Fruit fly (Drosophila melanogaster) whole organism, embryonic: ENCODE data around the gene mus101.

ENCODE experiments used
- Antp ChIP-seq: fragments of 200-800 bp; sonication (Bioruptor generic); optimal IDR thresholded peaks from 3 replicates; lab custom pipeline; 2016; ENCODE audit warnings: missing biosample characterization, missing genetic modification characterization
- B-H2 ChIP-seq: fragments of 200-800 bp; sonication (Bioruptor generic); optimal IDR thresholded peaks from 2 replicates; lab custom pipeline; 2018; ENCODE audit warnings: missing biosample characterization, mild to moderate bottlenecking, missing genetic modification characterization
- C15 ChIP-seq: fragments of 200-800 bp; sonication (Bioruptor generic); IDR thresholded peaks from 3 replicates; pipeline ENCODE4 v1.3.6; 2022; ENCODE audit warnings: missing biosample characterization, missing genetic modification characterization
- CG10147 ChIP-seq: fragments of 200-800 bp; sonication (Bioruptor generic); optimal IDR thresholded peaks from 2 replicates; lab custom pipeline; 2019; ENCODE audit warnings: missing biosample characterization, mild to moderate bottlenecking, missing genetic modification characterization, moderate library complexity
- CG10366 ChIP-seq: fragments of 200-800 bp; sonication (Bioruptor generic); IDR thresholded peaks from 2 replicates; pipeline ENCODE4 v1.3.6; 2022; ENCODE audit warnings: missing biosample characterization, missing genetic modification characterization
- CG10462 ChIP-seq: fragments of 200-800 bp; sonication (Bioruptor generic); optimal IDR thresholded peaks from 2 replicates; lab custom pipeline; 2016; ENCODE audit warnings: missing biosample characterization, missing genetic modification characterization
- CG11504 ChIP-seq: fragments of 200-800 bp; sonication (Bioruptor generic); optimal IDR thresholded peaks from 3 replicates; lab custom pipeline; 2019; ENCODE audit warnings: missing biosample characterization, mild to moderate bottlenecking, missing genetic modification characterization, moderate library complexity
- CG1529 ChIP-seq: fragments of 200-800 bp; sonication (Bioruptor generic); optimal IDR thresholded peaks from 3 replicates; lab custom pipeline; 2018; ENCODE audit warnings: missing biosample characterization, missing genetic modification characterization
- CG18011 ChIP-seq: fragments of 200-800 bp; sonication (Bioruptor generic); optimal IDR thresholded peaks from 2 replicates; lab custom pipeline; 2017; ENCODE audit warnings: missing biosample characterization, missing genetic modification characterization, mild to moderate bottlenecking, moderate library complexity, missing genotype
- CG32532 ChIP-seq: fragments of 200-800 bp; sonication (Bioruptor generic); IDR thresholded peaks from 2 replicates; pipeline ENCODE4 v1.3.6; 2022; ENCODE audit warnings: missing biosample characterization, missing genetic modification characterization
- CG3726 ChIP-seq: fragments of 200-800 bp; sonication (Bioruptor generic); IDR thresholded peaks from 3 replicates; pipeline ENCODE4, ENCODE4 v1.3.6; 2022; ENCODE audit warnings: missing biosample characterization, missing genetic modification characterization
- CG4424 ChIP-seq: fragments of 200-800 bp; sonication (Bioruptor generic); optimal IDR thresholded peaks from 3 replicates; lab custom pipeline; 2016; ENCODE audit warnings: missing biosample characterization, missing genetic modification characterization
- CG7271 ChIP-seq: fragments of 200-800 bp; sonication (Bioruptor generic); optimal IDR thresholded peaks from 2 replicates; lab custom pipeline; 2018; ENCODE audit warnings: missing biosample characterization, mild to moderate bottlenecking, missing genetic modification characterization, moderate library complexity
- CG8290 ChIP-seq, 3 experiments: fragments of 200-800 bp; sonication (Bioruptor generic); optimal IDR thresholded peaks; 2 replicates each; lab custom pipeline; 2016 to 2019; ENCODE audit warnings: missing biosample characterization in 3 of 3, missing genetic modification characterization in 3 of 3, mild to moderate bottlenecking in 2 of 3, moderate library complexity in 1 of 3
- CG8478 ChIP-seq: fragments of >200 bp; optimal IDR thresholded peaks from 2 replicates; lab custom pipeline; 2018
- CG8944 ChIP-seq: fragments of 200-800 bp; sonication (Bioruptor generic); optimal IDR thresholded peaks from 3 replicates; lab custom pipeline; 2016; ENCODE audit warnings: missing biosample characterization, missing genetic modification characterization
- CG9437 ChIP-seq: fragments of 200-800 bp; sonication (Bioruptor generic); optimal IDR thresholded peaks from 2 replicates; lab custom pipeline; 2018; ENCODE audit warnings: missing biosample characterization, mild to moderate bottlenecking, missing genetic modification characterization
- CTCF ChIP-seq: fragments of 200-800 bp; sonication (Bioruptor generic); optimal IDR thresholded peaks from 2 replicates; lab custom pipeline; 2017; ENCODE audit warnings: missing biosample characterization, mild to moderate bottlenecking, missing genetic modification characterization, moderate library complexity
- Dek ChIP-seq: fragments of 200-800 bp; sonication (Bioruptor generic); optimal IDR thresholded peaks from 3 replicates; lab custom pipeline; 2019; ENCODE audit warnings: missing biosample characterization, mild to moderate bottlenecking, missing genetic modification characterization, moderate library complexity
- Dip2 ChIP-seq: fragments of 200-800 bp; sonication (Bioruptor generic); IDR thresholded peaks from 2 replicates; pipeline ENCODE4 v1.3.6; 2022; ENCODE audit warnings: missing biosample characterization, missing genetic modification characterization
- Dref ChIP-seq: fragments of 200-800 bp; sonication (Bioruptor generic); IDR thresholded peaks from 2 replicates; pipeline ENCODE4 v1.3.6; 2022; ENCODE audit warnings: missing biosample characterization, missing genetic modification characterization
- ERR ChIP-seq: fragments of 200-800 bp; sonication (Bioruptor generic); optimal IDR thresholded peaks from 2 replicates; lab custom pipeline; 2016; ENCODE audit warnings: missing biosample characterization, missing genetic modification characterization
- Elba2 ChIP-seq: fragments of 200-800 bp; sonication (Bioruptor generic); optimal IDR thresholded peaks from 3 replicates; lab custom pipeline; 2016; ENCODE audit warnings: missing biosample characterization, missing genetic modification characterization
- Gug ChIP-seq: fragments of 200-800 bp; sonication (Bioruptor generic); IDR thresholded peaks from 4 replicates; pipeline ENCODE4 v1.3.6; 2022; ENCODE audit warnings: missing biosample characterization, missing genetic modification characterization
- Hr78 ChIP-seq, 2 experiments: fragments of 200-800 bp in 1 of 2; fragments of >200 bp in 1 of 2; sonication (Bioruptor generic) in 1 of 2; optimal IDR thresholded peaks; 2 replicates each; lab custom pipeline; 2017 to 2019; ENCODE audit warnings: missing biosample characterization in 2 of 2, missing genetic modification characterization in 2 of 2, mild to moderate bottlenecking in 1 of 2, moderate library complexity in 1 of 2
- Mes4 ChIP-seq: fragments of 200-800 bp; sonication (Bioruptor generic); optimal IDR thresholded peaks from 2 replicates; lab custom pipeline; 2016; ENCODE audit warnings: missing biosample characterization, missing genetic modification characterization
- Neu2 ChIP-seq: fragments of 200-800 bp; sonication (Bioruptor generic); optimal IDR thresholded peaks from 3 replicates; lab custom pipeline; 2016; ENCODE audit warnings: missing biosample characterization, missing genetic modification characterization, borderline replicate concordance
- NfI ChIP-seq: fragments of 200-800 bp; sonication (Bioruptor generic); optimal IDR thresholded peaks from 3 replicates; lab custom pipeline; 2018; ENCODE audit warnings: missing biosample characterization, mild to moderate bottlenecking, missing genetic modification characterization, moderate library complexity
- Rfx ChIP-seq: fragments of 200-800 bp; sonication (Bioruptor generic); IDR thresholded peaks from 2 replicates; pipeline ENCODE4 v1.3.6; 2022; ENCODE audit warnings: missing biosample characterization, missing genetic modification characterization
- Six4 ChIP-seq: fragments of 200-800 bp; sonication (Bioruptor generic); optimal IDR thresholded peaks from 2 replicates; lab custom pipeline; 2016; ENCODE audit warnings: missing biosample characterization, missing genetic modification characterization
- Stat92E ChIP-seq, 3 experiments: fragments of >200 bp in 2 of 3; fragments of 200-800 bp in 1 of 3; sonication (Bioruptor generic) in 1 of 3; optimal IDR thresholded peaks; 2 replicates each; lab custom pipeline; 2017 to 2019; ENCODE audit warnings: missing biosample characterization in 3 of 3, missing genetic modification characterization in 3 of 3, mild to moderate bottlenecking in 1 of 3, moderate library complexity in 1 of 3
- Usf ChIP-seq: fragments of 200-800 bp; sonication (Bioruptor generic); optimal IDR thresholded peaks from 2 replicates; lab custom pipeline; 2017; ENCODE audit warnings: missing genotype, missing biosample characterization, missing genetic modification characterization
- ash1 ChIP-seq: fragments of 200-800 bp; sonication (Bioruptor generic); optimal IDR thresholded peaks from 2 replicates; lab custom pipeline; 2018; ENCODE audit warnings: missing biosample characterization, mild to moderate bottlenecking, missing genetic modification characterization
- caup ChIP-seq: fragments of 200-800 bp; sonication (Bioruptor generic); optimal IDR thresholded peaks from 3 replicates; lab custom pipeline; 2017; ENCODE audit warnings: missing biosample characterization, mild to moderate bottlenecking, missing genetic modification characterization, moderate library complexity; ENCODE audit not compliant: severe bottlenecking
- chm ChIP-seq: fragments of 200-800 bp; sonication (Bioruptor generic); IDR thresholded peaks from 2 replicates; pipeline ENCODE4 v1.3.6; 2022; ENCODE audit warnings: missing biosample characterization, missing genetic modification characterization
- emc ChIP-seq: fragments of 200-800 bp; sonication (Bioruptor generic); optimal IDR thresholded peaks from 2 replicates; lab custom pipeline; 2016; ENCODE audit warnings: missing biosample characterization, missing genetic modification characterization
- eyg ChIP-seq: fragments of 200-800 bp; sonication (Bioruptor generic); optimal IDR thresholded peaks from 3 replicates; lab custom pipeline; 2016; ENCODE audit warnings: missing biosample characterization, missing genetic modification characterization
- fd64A ChIP-seq: fragments of 200-800 bp; sonication (Bioruptor generic); optimal IDR thresholded peaks from 3 replicates; lab custom pipeline; 2018; ENCODE audit warnings: missing biosample characterization, mild to moderate bottlenecking, missing genetic modification characterization
- jumu ChIP-seq: fragments of 200-800 bp; sonication (Bioruptor generic); optimal IDR thresholded peaks from 3 replicates; lab custom pipeline; 2016; ENCODE audit warnings: missing biosample characterization, missing genetic modification characterization
- kah ChIP-seq: fragments of 200-800 bp; sonication (Bioruptor generic); optimal IDR thresholded peaks from 2 replicates; lab custom pipeline; 2018; ENCODE audit warnings: missing biosample characterization, mild to moderate bottlenecking, missing genetic modification characterization
- lilli ChIP-seq: fragments of 200-800 bp; sonication (Bioruptor generic); optimal IDR thresholded peaks from 3 replicates; lab custom pipeline; 2016; ENCODE audit warnings: missing biosample characterization, missing genetic modification characterization
- pb ChIP-seq: fragments of 200-800 bp; sonication (Bioruptor generic); optimal IDR thresholded peaks from 3 replicates; lab custom pipeline; 2016; ENCODE audit warnings: missing biosample characterization, missing genetic modification characterization
- prd ChIP-seq, 3 experiments: fragments of >200 bp in 2 of 3; fragments of 200-800 bp in 1 of 3; sonication (Bioruptor generic) in 1 of 3; optimal IDR thresholded peaks in 2 of 3; IDR thresholded peaks in 1 of 3; 2 replicates in 2 of 3; 3 replicates in 1 of 3; pipeline versions ENCODE4 v1.3.6 to Lab custom; 2017 to 2022; ENCODE audit warnings: missing biosample characterization in 1 of 3, missing genetic modification characterization in 1 of 3
- run ChIP-seq: fragments of 200-800 bp; sonication (Bioruptor generic); optimal IDR thresholded peaks from 3 replicates; lab custom pipeline; 2018; ENCODE audit warnings: missing biosample characterization, mild to moderate bottlenecking, missing genetic modification characterization
- sens-2 ChIP-seq: fragments of 200-800 bp; sonication (Bioruptor generic); IDR thresholded peaks from 2 replicates; pipeline ENCODE4 v1.3.6; 2022; ENCODE audit warnings: missing biosample characterization, missing genetic modification characterization
- sim ChIP-seq: fragments of 200-800 bp; sonication (Bioruptor generic); IDR thresholded peaks from 2 replicates; pipeline ENCODE4 v1.3.6; 2022; ENCODE audit warnings: missing biosample characterization, missing genetic modification characterization
- sob ChIP-seq: fragments of 200-800 bp; sonication (Bioruptor generic); IDR thresholded peaks from 2 replicates; pipeline ENCODE4 v1.3.6; 2022; ENCODE audit warnings: missing biosample characterization, missing genetic modification characterization
- tio ChIP-seq: fragments of 200-800 bp; sonication (Bioruptor generic); optimal IDR thresholded peaks from 2 replicates; lab custom pipeline; 2017; ENCODE audit warnings: missing biosample characterization, missing genetic modification characterization, inconsistent platforms
- unc-4 ChIP-seq: fragments of 200-800 bp; sonication (Bioruptor generic); IDR thresholded peaks from 2 replicates; pipeline ENCODE4 v1.3.6; 2022; ENCODE audit warnings: missing biosample characterization, missing genetic modification characterization; ENCODE audit not compliant: partially characterized antibody
- vvl ChIP-seq: fragments of 200-800 bp; sonication (Bioruptor generic); IDR thresholded peaks from 2 replicates; pipeline ENCODE4 v1.3.6; 2022; ENCODE audit warnings: missing biosample characterization, missing genetic modification characterization

mus101 gene

DNA sequence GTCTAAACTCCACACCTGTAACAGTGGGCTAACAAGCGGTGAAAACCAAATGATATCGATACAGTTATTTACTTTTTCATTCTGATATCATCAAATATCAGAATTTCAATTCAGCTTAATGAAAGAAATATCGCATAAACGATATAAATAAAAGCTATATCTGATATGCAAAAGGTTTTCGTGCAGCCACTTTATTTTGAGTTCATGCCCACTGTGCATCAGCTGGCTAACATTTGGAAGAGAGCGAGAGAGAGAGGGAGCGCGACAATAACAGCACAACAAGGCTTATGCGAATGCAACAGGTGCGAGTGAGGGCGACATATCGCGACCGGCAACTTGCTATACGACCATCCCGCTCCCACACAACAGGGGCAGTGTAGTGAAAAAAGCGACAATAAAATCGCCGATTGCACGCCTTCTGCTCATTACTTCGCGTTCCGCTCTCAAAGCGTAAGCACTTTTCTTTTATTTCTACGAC is 17.4 kb downstream of the mus101 start, which contains the start of gene CG11151 (continued):
- TF ChIP-seq caup (GFP tag; lab: Kevin White, UChicago) (peak; percentile 95), Neu2 (GFP tag; lab: Kevin White, UChicago) (peak; percentile 91), CG3726 (peak; percentile 92), Six4 (peak; percentile 95), prd (optimal IDR thresholded peaks at IDR 0.05; lab: Kevin White, UChicago) (no peak), prd (GFP tag; IDR thresholded peaks at IDR 0.05; lab: Robert Waterston, UW) (peak; percentile 97), CG10462 (GFP tag; lab: Kevin White, UChicago) (peak; percentile 92), emc (GFP tag; lab: Kevin White, UChicago) (peak; percentile 88), Stat92E (GFP tag; optimal IDR thresholded peaks at IDR 0.05; lab: Kevin White, UChicago) (peak in 1 of 3 experiments; percentile 92), Dref (GFP tag; lab: Robert Waterston, UW) (peak; percentile 31; the same call in 1 of the 2 replicates), pb (GFP tag; lab: Kevin White, UChicago) (peak; percentile 95), vvl (GFP tag; lab: Robert Waterston, UW) (peak; percentile 98), CG8944 (GFP tag; lab: Kevin White, UChicago) (peak; percentile 96), sim (peak; percentile 93), eyg (peak; percentile 94), Elba2 (GFP tag; lab: Kevin White, UChicago) (peak; percentile 87), jumu (GFP tag; lab: Kevin White, UChicago) (peak; percentile 97), B-H2 (GFP tag; lab: Kevin White, UChicago) (peak; percentile 96), lilli (peak; percentile 98), sob (GFP tag; lab: Robert Waterston, UW) (peak; percentile 94), Gug (GFP tag; lab: Robert Waterston, UW) (peak; percentile 90), CG7271 (tag; lab: Kevin White, UChicago) (peak; percentile 86), Dip2 (GFP tag; lab: Robert Waterston, UW) (peak; percentile 19; the same call in 1 of the 2 replicates), Usf (GFP tag; lab: Kevin White, UChicago) (peak; percentile 92), unc-4 (GFP tag; lab: Robert Waterston, UW) (no peak), run (tag; lab: Kevin White, UChicago) (peak; percentile 93), Antp (GFP tag; lab: Kevin White, UChicago) (peak; percentile 98), sens-2 (peak; percentile 87), CG9437 (GFP tag; lab: Kevin White, UChicago) (peak; percentile 91), CG18011 (GFP tag; lab: Kevin White, UChicago) (peak; percentile 86), Hr78 (GFP tag; optimal IDR thresholded peaks at IDR 0.05; lab: Kevin White, UChicago) (peak in 1 of 2 experiments; percentile 69), CG11504 (tag; lab: Kevin White, UChicago) (peak; percentile 96), CG32532 (GFP tag; lab: Robert Waterston, UW) (peak; percentile 96), CG10366 (GFP tag; lab: Robert Waterston, UW) (peak; percentile 95), NfI (GFP tag; lab: Kevin White, UChicago) (peak; percentile 96), CG8478 (peak; percentile 96), tio (GFP tag; lab: Kevin White, UChicago) (peak; percentile 95), kah (GFP tag; lab: Kevin White, UChicago) (peak; percentile 94), Mes4 (GFP tag; lab: Kevin White, UChicago) (peak; percentile 95), C15 (GFP tag; lab: Robert Waterston, UW) (peak; percentile 80; the same call in 2 of the 3 replicates), CG8290 (GFP tag; optimal IDR thresholded peaks at IDR 0.05; lab: Kevin White, UChicago) (peak; percentile 91), CG8290 (tag; optimal IDR thresholded peaks at IDR 0.05; lab: Kevin White, UChicago) (peak; percentile 78 to 98), CG1529 (GFP tag; lab: Kevin White, UChicago) (peak; percentile 95), CG10147 (peak; percentile 93), CG4424 (GFP tag; lab: Kevin White, UChicago) (peak; percentile 97), CTCF (peak; percentile 70), Rfx (GFP tag; lab: Robert Waterston, UW) (peak; percentile 96), fd64A (GFP tag; lab: Kevin White, UChicago) (peak; percentile 87), ash1 (GFP tag; lab: Kevin White, UChicago) (peak; percentile 82), ERR (peak; percentile 94), chm (GFP tag; lab: Robert Waterston, UW) (peak; percentile 94), Dek (tag; lab: Kevin White, UChicago) (peak; percentile 94)
